Fruit fly (Drosophila melanogaster) whole organism, embryonic: ENCODE data around the gene Srp14.

Experiments used
- CG10462 ChIP-seq: fragments of 200-800 bp; sonication (Bioruptor generic); optimal IDR thresholded peaks from 2 replicates; lab custom pipeline; 2016; ENCODE audit warnings: missing biosample characterization, missing genetic modification characterization
- CG10543 ChIP-seq: fragments of 200-800 bp; sonication (Bioruptor generic); optimal IDR thresholded peaks from 3 replicates; lab custom pipeline; 2017; ENCODE audit warnings: missing biosample characterization, mild to moderate bottlenecking, missing genetic modification characterization, moderate library complexity
- CG11398 ChIP-seq: fragments of 200-800 bp; sonication (Bioruptor generic); optimal IDR thresholded peaks from 2 replicates; lab custom pipeline; 2016; ENCODE audit warnings: missing biosample characterization, missing genetic modification characterization
- CG13123 ChIP-seq: fragments of 200-800 bp; sonication (Bioruptor generic); optimal IDR thresholded peaks from 2 replicates; lab custom pipeline; 2016; ENCODE audit warnings: missing biosample characterization, missing genetic modification characterization
- CG13424 ChIP-seq: fragments of 200-800 bp; sonication (Bioruptor generic); optimal IDR thresholded peaks from 2 replicates; lab custom pipeline; 2019; ENCODE audit warnings: missing biosample characterization, mild to moderate bottlenecking, missing genetic modification characterization, moderate library complexity
- CG15269 ChIP-seq: fragments of 200-800 bp; sonication (Bioruptor generic); optimal IDR thresholded peaks from 2 replicates; lab custom pipeline; 2018; ENCODE audit warnings: missing biosample characterization, mild to moderate bottlenecking, missing genetic modification characterization, moderate library complexity
- CG16813 ChIP-seq: fragments of 200-800 bp; sonication (Bioruptor generic); IDR thresholded peaks from 3 replicates; pipeline ENCODE4 v1.3.6; 2022; ENCODE audit warnings: missing biosample characterization, missing genetic modification characterization; ENCODE audit not compliant: partially characterized antibody
- CG2116 ChIP-seq: fragments of 200-800 bp; sonication (Bioruptor generic); optimal IDR thresholded peaks from 3 replicates; lab custom pipeline; 2018; ENCODE audit warnings: missing biosample characterization, mild to moderate bottlenecking, missing genetic modification characterization
- CG3065 ChIP-seq: fragments of 200-800 bp; sonication (Bioruptor generic); optimal IDR thresholded peaks from 2 replicates; lab custom pipeline; 2016; ENCODE audit warnings: missing biosample characterization, missing genetic modification characterization
- CG3163 ChIP-seq: fragments of 200-800 bp; sonication (Bioruptor generic); optimal IDR thresholded peaks from 3 replicates; lab custom pipeline; 2016; ENCODE audit warnings: missing biosample characterization, missing genetic modification characterization
- CG3726 ChIP-seq: fragments of 200-800 bp; sonication (Bioruptor generic); IDR thresholded peaks from 3 replicates; pipeline ENCODE4, ENCODE4 v1.3.6; 2022; ENCODE audit warnings: missing biosample characterization, missing genetic modification characterization
- CG3838 ChIP-seq: fragments of 200-800 bp; sonication (Bioruptor generic); optimal IDR thresholded peaks from 3 replicates; lab custom pipeline; 2016; ENCODE audit warnings: missing biosample characterization, missing genetic modification characterization
- CG43689 ChIP-seq: fragments of 200-800 bp; sonication (Bioruptor generic); IDR thresholded peaks from 2 replicates; pipeline ENCODE4 v1.3.6; 2022; ENCODE audit warnings: missing biosample characterization, missing genetic modification characterization
- CG4404 ChIP-seq: fragments of 200-800 bp; sonication (Bioruptor generic); IDR thresholded peaks from 2 replicates; pipeline ENCODE4 v1.3.6; 2022; ENCODE audit warnings: missing biosample characterization, missing genetic modification characterization
- CG4707 ChIP-seq: fragments of 200-800 bp; sonication (Bioruptor generic); optimal IDR thresholded peaks from 2 replicates; lab custom pipeline; 2018; ENCODE audit warnings: missing biosample characterization, mild to moderate bottlenecking, missing genetic modification characterization, moderate library complexity
- CG6854 ChIP-seq: fragments of 200-800 bp; sonication (Bioruptor generic); optimal IDR thresholded peaks from 3 replicates; lab custom pipeline; 2017; ENCODE audit warnings: missing biosample characterization, mild to moderate bottlenecking, missing genetic modification characterization
- CG7556 ChIP-seq: fragments of 200-800 bp; sonication (Bioruptor generic); optimal IDR thresholded peaks from 2 replicates; lab custom pipeline; 2017; ENCODE audit warnings: missing biosample characterization, mild to moderate bottlenecking, missing genetic modification characterization
- CG7786 ChIP-seq: fragments of 200-800 bp; sonication (Bioruptor generic); optimal IDR thresholded peaks from 2 replicates; lab custom pipeline; 2016; ENCODE audit warnings: missing biosample characterization, missing genetic modification characterization
- CG9797 ChIP-seq: fragments of 200-800 bp; sonication (Bioruptor generic); optimal IDR thresholded peaks from 3 replicates; lab custom pipeline; 2018; ENCODE audit warnings: missing biosample characterization, mild to moderate bottlenecking, missing genetic modification characterization
- CHES-1-like ChIP-seq: fragments of 200-800 bp; sonication (Bioruptor generic); optimal IDR thresholded peaks from 2 replicates; lab custom pipeline; 2016; ENCODE audit warnings: missing biosample characterization, missing genetic modification characterization
- Chrac-16 ChIP-seq: fragments of 200-800 bp; sonication (Bioruptor generic); optimal IDR thresholded peaks from 3 replicates; lab custom pipeline; 2016; ENCODE audit warnings: missing biosample characterization, missing genetic modification characterization
- Dbx ChIP-seq: fragments of 200-800 bp; sonication (Bioruptor generic); IDR thresholded peaks from 3 replicates; pipeline ENCODE4 v1.3.6; 2022; ENCODE audit warnings: missing biosample characterization, missing genetic modification characterization
- Fer1 ChIP-seq: fragments of 200-800 bp; sonication (Bioruptor generic); optimal IDR thresholded peaks from 2 replicates; lab custom pipeline; 2017; ENCODE audit warnings: missing biosample characterization, mild to moderate bottlenecking, missing genetic modification characterization
- Gsc ChIP-seq: fragments of 200-800 bp; sonication (Bioruptor generic); IDR thresholded peaks from 2 replicates; pipeline ENCODE4 v1.3.6; 2022; ENCODE audit warnings: missing biosample characterization, missing genetic modification characterization
- Gug ChIP-seq: fragments of 200-800 bp; sonication (Bioruptor generic); IDR thresholded peaks from 4 replicates; pipeline ENCODE4 v1.3.6; 2022; ENCODE audit warnings: missing biosample characterization, missing genetic modification characterization
- HLH4C ChIP-seq: fragments of 200-800 bp; sonication (Bioruptor generic); IDR thresholded peaks from 3 replicates; pipeline ENCODE4 v1.3.6; 2022; ENCODE audit warnings: missing biosample characterization, missing genetic modification characterization; ENCODE audit not compliant: partially characterized antibody
- Med ChIP-seq: fragments of 200-800 bp; sonication (Bioruptor generic); peaks from one replicate; lab custom pipeline; 2016; ENCODE audit warnings: missing biosample characterization, missing genetic modification characterization, mild to moderate bottlenecking, inconsistent platforms, moderate library complexity
- NK7.1 ChIP-seq: fragments of 200-800 bp; sonication (Bioruptor generic); optimal IDR thresholded peaks from 3 replicates; lab custom pipeline; 2016; ENCODE audit warnings: missing biosample characterization, missing genetic modification characterization
- Pdp1 ChIP-seq, 2 experiments: fragments of 200-800 bp; sonication (Bioruptor generic); optimal IDR thresholded peaks; 3 replicates each; lab custom pipeline; 2016; ENCODE audit warnings: missing biosample characterization in 2 of 2, missing genetic modification characterization in 2 of 2, mild to moderate bottlenecking in 1 of 2, moderate library complexity in 1 of 2
- Sin3A ChIP-seq: fragments of >200 bp; optimal IDR thresholded peaks from 2 replicates; lab custom pipeline; 2018
- ase ChIP-seq: fragments of 200-800 bp; sonication (Bioruptor generic); IDR thresholded peaks from 3 replicates; pipeline ENCODE4 v1.3.6; 2022; ENCODE audit warnings: missing biosample characterization, missing genetic modification characterization
- az2 ChIP-seq: fragments of 200-800 bp; sonication (Bioruptor generic); optimal IDR thresholded peaks from 3 replicates; lab custom pipeline; 2016; ENCODE audit warnings: missing biosample characterization, missing genetic modification characterization
- bowl ChIP-seq: fragments of 200-800 bp; sonication (Bioruptor generic); IDR thresholded peaks from 2 replicates; pipeline ENCODE4 v1.3.6; 2022; ENCODE audit warnings: missing biosample characterization, missing genetic modification characterization
- btn ChIP-seq: fragments of 200-800 bp; sonication (Bioruptor generic); optimal IDR thresholded peaks from 2 replicates; lab custom pipeline; 2016; ENCODE audit warnings: missing biosample characterization, missing genetic modification characterization
- cg ChIP-seq: fragments of 200-800 bp; sonication (Bioruptor generic); optimal IDR thresholded peaks from 3 replicates; lab custom pipeline; 2019; ENCODE audit warnings: missing biosample characterization, mild to moderate bottlenecking, missing genetic modification characterization, moderate library complexity
- corto ChIP-seq: fragments of 200-800 bp; sonication (Bioruptor generic); optimal IDR thresholded peaks from 2 replicates; lab custom pipeline; 2016; ENCODE audit warnings: missing biosample characterization, mild to moderate bottlenecking, missing genetic modification characterization, moderate library complexity
- disco-r ChIP-seq: fragments of 200-800 bp; sonication (Bioruptor generic); optimal IDR thresholded peaks from 2 replicates; lab custom pipeline; 2016; ENCODE audit warnings: missing biosample characterization, missing genetic modification characterization
- dmrt99B ChIP-seq: fragments of 200-800 bp; sonication (Bioruptor generic); optimal IDR thresholded peaks from 2 replicates; lab custom pipeline; 2018; ENCODE audit warnings: missing biosample characterization, mild to moderate bottlenecking, missing genetic modification characterization, moderate library complexity
- eve ChIP-seq, 2 experiments: fragments of >200 bp; optimal IDR thresholded peaks; 2 replicates each; lab custom pipeline; 2017; ENCODE audit warnings: missing biosample characterization in 2 of 2, missing genetic modification characterization in 2 of 2
- gro ChIP-seq: fragments of 200-800 bp; sonication (Bioruptor generic); optimal IDR thresholded peaks from 2 replicates; lab custom pipeline; 2016; ENCODE audit warnings: missing biosample characterization, missing genetic modification characterization
- klu ChIP-seq: fragments of 200-800 bp; sonication (Bioruptor generic); IDR thresholded peaks from 2 replicates; pipeline ENCODE4 v1.3.6; 2022; ENCODE audit warnings: missing biosample characterization, missing genetic modification characterization
- lmd ChIP-seq: fragments of 200-800 bp; sonication (Bioruptor generic); IDR thresholded peaks from 2 replicates; pipeline ENCODE4 v1.3.6; 2022; ENCODE audit warnings: missing biosample characterization, missing genetic modification characterization
- ranshi ChIP-seq: fragments of 200-800 bp; sonication (Bioruptor generic); IDR thresholded peaks from 2 replicates; pipeline ENCODE4 v1.3.6; 2022; ENCODE audit warnings: missing biosample characterization, missing genetic modification characterization
- salm ChIP-seq: fragments of 200-800 bp; sonication (Bioruptor generic); optimal IDR thresholded peaks from 2 replicates; lab custom pipeline; 2018; ENCODE audit warnings: missing biosample characterization, mild to moderate bottlenecking, missing genetic modification characterization
- schlank ChIP-seq: fragments of 200-800 bp; sonication (Bioruptor generic); optimal IDR thresholded peaks from 2 replicates; lab custom pipeline; 2018; ENCODE audit warnings: missing biosample characterization, mild to moderate bottlenecking, missing genetic modification characterization
- sna ChIP-seq: fragments of 200-800 bp; sonication (Bioruptor generic); IDR thresholded peaks from 2 replicates; pipeline ENCODE4 v1.3.6; 2022; ENCODE audit warnings: missing biosample characterization, missing genetic modification characterization; ENCODE audit not compliant: partially characterized antibody
- stc ChIP-seq: fragments of 200-800 bp; sonication (Bioruptor generic); IDR thresholded peaks from 2 replicates; pipeline ENCODE4 v1.3.6; 2022; ENCODE audit warnings: missing biosample characterization, missing genetic modification characterization
- tgo ChIP-seq: fragments of 200-800 bp; sonication (Bioruptor generic); IDR thresholded peaks from 3 replicates; pipeline ENCODE4 v1.3.6; 2022; ENCODE audit warnings: missing biosample characterization, missing genetic modification characterization
- vfl ChIP-seq: fragments of 200-800 bp; sonication (Bioruptor generic); optimal IDR thresholded peaks from 2 replicates; lab custom pipeline; 2016; ENCODE audit warnings: missing biosample characterization, missing genetic modification characterization

Srp14 gene

DNA sequence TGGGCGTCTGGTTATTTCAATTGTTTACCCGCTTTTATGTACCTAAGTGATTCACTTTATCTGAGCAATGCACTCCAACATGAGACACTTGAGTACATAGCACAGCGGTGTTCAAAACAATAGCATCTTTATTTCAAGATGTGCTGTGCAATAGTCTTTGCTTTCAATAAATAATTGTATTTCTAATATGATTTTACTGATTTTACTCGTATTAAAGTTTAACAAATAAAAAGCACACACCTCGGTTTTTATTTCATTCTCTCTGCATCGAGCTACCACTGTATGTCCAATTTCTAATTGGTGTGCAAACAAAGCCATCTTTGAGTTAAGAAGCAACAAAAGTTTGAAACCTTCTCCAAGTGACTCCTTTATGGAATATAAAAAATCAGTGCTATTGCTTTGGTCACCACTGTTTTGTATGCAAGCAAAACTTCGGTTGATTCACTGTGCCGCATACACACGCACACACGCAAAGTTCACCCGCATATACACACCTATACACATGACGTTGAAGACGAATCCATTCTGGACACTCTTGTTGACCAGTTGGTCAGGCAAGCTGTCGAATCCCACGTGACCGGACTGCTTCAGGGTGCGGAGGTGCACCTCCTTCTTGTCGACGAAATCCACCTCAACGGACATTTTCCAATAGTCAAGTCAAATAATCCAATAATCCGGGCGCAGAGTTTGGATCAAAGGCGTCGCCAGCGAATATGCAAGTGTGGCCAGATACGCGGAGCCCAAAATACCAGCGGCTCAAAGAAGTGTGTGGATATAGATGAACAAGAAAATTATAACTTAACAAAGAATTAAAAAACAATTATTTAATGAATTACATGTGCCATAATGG, 7.9 kb downstream of the Srp14 start, which contains the start of gene Septin2 (continued):
- TF ChIP-seq CG43689 (no peak), CG2116 (GFP tag; lab: Kevin White, UChicago) (peak; percentile 44), CG4404 (peak; percentile 38), CG3065 (GFP tag; lab: Kevin White, UChicago) (no peak), vfl (GFP tag; lab: Kevin White, UChicago) (no peak), CG11398 (GFP tag; lab: Kevin White, UChicago) (peak; percentile 24), CG3838 (GFP tag; lab: Kevin White, UChicago) (peak; percentile 70), Pdp1 (GFP tag; optimal IDR thresholded peaks at IDR 0.05; lab: Kevin White, UChicago) (peak; percentile 34 to 50), sna (peak; percentile 42; the same call in 1 of the 2 replicates), dmrt99B (tag; lab: Kevin White, UChicago) (peak; percentile 91), Gug (GFP tag; lab: Robert Waterston, UW) (peak; percentile 59; the same call in 2 of the 4 replicates), ase (GFP tag; lab: Robert Waterston, UW) (peak; percentile 62; the same call in 2 of the 3 replicates), CG10462 (peak; percentile 78), Sin3A (lab: Kevin White, UChicago) (peak; percentile 58), lmd (GFP tag; lab: Robert Waterston, UW) (peak; percentile 73), CG3163 (GFP tag; lab: Kevin White, UChicago) (no peak), bowl (no peak), tgo (peak; percentile 63; the same call in 2 of the 3 replicates), CG10543 (GFP tag; lab: Kevin White, UChicago) (no peak), CG7556 (GFP tag; lab: Kevin White, UChicago) (peak; percentile 83), CG9797 (GFP tag; lab: Kevin White, UChicago) (peak; percentile 68), CG6854 (GFP tag; lab: Kevin White, UChicago) (peak; percentile 54), CG7786 (peak; percentile 45), eve (GFP tag; optimal IDR thresholded peaks at IDR 0.05; lab: Kevin White, UChicago) (no peak), ranshi (GFP tag; lab: Robert Waterston, UW) (peak; percentile 47; the same call in 1 of the 2 replicates), Chrac-16 (GFP tag; lab: Kevin White, UChicago) (peak; percentile 71), CG16813 (GFP tag; lab: Robert Waterston, UW) (0 out of 3 replicates have a peak, but pooled peaks have one; percentile 6), btn (GFP tag; lab: Kevin White, UChicago) (peak; percentile 56), az2 (GFP tag; lab: Kevin White, UChicago) (peak; percentile 82), cg (GFP tag; lab: Kevin White, UChicago) (peak; percentile 88), disco-r (peak; percentile 26), Gsc (GFP tag; lab: Robert Waterston, UW) (peak; percentile 11; the same call in 1 of the 2 replicates), corto (GFP tag; lab: Kevin White, UChicago) (peak; percentile 67), salm (tag; lab: Kevin White, UChicago) (peak; percentile 59), CG4707 (GFP tag; lab: Kevin White, UChicago) (peak; percentile 35), CG15269 (tag; lab: Kevin White, UChicago) (peak; percentile 77), CG13123 (GFP tag; lab: Kevin White, UChicago) (peak; percentile 23), Fer1 (GFP tag; lab: Kevin White, UChicago) (peak; percentile 81), CG3726 (no peak), NK7.1 (GFP tag; lab: Kevin White, UChicago) (peak; percentile 41), gro (GFP tag; lab: Kevin White, UChicago) (no peak), stc (peak; percentile 71), Dbx (GFP tag; lab: Robert Waterston, UW) (no peak), CHES-1-like (GFP tag; lab: Kevin White, UChicago) (peak; percentile 66), Med (peak; percentile 86), schlank (tag; lab: Kevin White, UChicago) (no peak), klu (GFP tag; lab: Robert Waterston, UW) (no peak), HLH4C (no peak), CG13424 (tag; lab: Kevin White, UChicago) (peak; percentile 80)
